Fruit fly (Drosophila melanogaster): ENCODE measurements around the gene CG12219.
A peak's percentile ranks its signal among the peaks of the same experiment; 100 is the strongest.

CG12219 gene

dm6 chrX:6346926-6347367 lies 45.9 kb upstream of the CG12219 start, which contains the start of gene CG3847 (continued):
- TF ChIP-seq CHES-1-like (GFP tag; optimal IDR thresholded peaks at IDR 0.05) = peak; percentile 66
- no peak for TF ChIP-seq ac (GFP tag; optimal IDR thresholded peaks at IDR 0.05)
- TF ChIP-seq CG11456 (GFP tag; IDR thresholded peaks at IDR 0.05) = peak; percentile 54; the same call in 1 of the 3 replicates
- no peak for TF ChIP-seq org-1 (GFP tag; optimal IDR thresholded peaks at IDR 0.05)
- TF ChIP-seq CG13894 (tag; optimal IDR thresholded peaks at IDR 0.05) = peak; percentile 55
- no peak for TF ChIP-seq schlank (tag; optimal IDR thresholded peaks at IDR 0.05)
- TF ChIP-seq pho (GFP tag; optimal IDR thresholded peaks at IDR 0.05) = peak; percentile 61
- TF ChIP-seq Dp (GFP tag; optimal IDR thresholded peaks at IDR 0.05) = peak; percentile 97
- TF ChIP-seq CG14667 (GFP tag; IDR thresholded peaks at IDR 0.05) = no peak
- TF ChIP-seq Lpt (GFP tag; optimal IDR thresholded peaks at IDR 0.05) = no peak
- no peak for TF ChIP-seq Optix (GFP tag; IDR thresholded peaks at IDR 0.05)
- TF ChIP-seq CG43689 (GFP tag; IDR thresholded peaks at IDR 0.05) = no peak
- peak; percentile 13 for TF ChIP-seq Max (GFP tag; optimal IDR thresholded peaks at IDR 0.05)
- TF ChIP-seq Hand (GFP tag; optimal IDR thresholded peaks at IDR 0.05) = no peak
- TF ChIP-seq esg (GFP tag; conservative IDR thresholded peaks at IDR 0.05) = no peak
- peak in 1 of 2 experiments; percentile 54 for TF ChIP-seq Hr51 (GFP tag; optimal IDR thresholded peaks at IDR 0.05)
- no peak for TF ChIP-seq pb (GFP tag; optimal IDR thresholded peaks at IDR 0.05)
- TF ChIP-seq CG10979 (tag; optimal IDR thresholded peaks at IDR 0.05) = peak; percentile 22
- TF ChIP-seq CG3838 (GFP tag; optimal IDR thresholded peaks at IDR 0.05) = no peak
- peak; percentile 33 for TF ChIP-seq pfk (GFP tag; optimal IDR thresholded peaks at IDR 0.05)
- no peak for TF ChIP-seq CG4360 (GFP tag; IDR thresholded peaks at IDR 0.05)
- TF ChIP-seq mam (GFP tag; optimal IDR thresholded peaks at IDR 0.05) = peak; percentile 48
- TF ChIP-seq CG12769 (tag; optimal IDR thresholded peaks at IDR 0.05) = peak; percentile 45
- peak; percentile 58 for TF ChIP-seq Fer1 (GFP tag; optimal IDR thresholded peaks at IDR 0.05)
- no peak for TF ChIP-seq CG1602 (GFP tag; optimal IDR thresholded peaks at IDR 0.05)
- TF ChIP-seq CG7786 (GFP tag; optimal IDR thresholded peaks at IDR 0.05) = peak; percentile 35
- no peak for TF ChIP-seq ara (GFP tag; IDR thresholded peaks at IDR 0.05)
- TF ChIP-seq CG2889 (GFP tag; IDR thresholded peaks at IDR 0.05) = no peak
- 0 out of 2 replicates have a peak, but pooled peaks have one; percentile 11 for TF ChIP-seq CG31441 (GFP tag; IDR thresholded peaks at IDR 0.05)
- no peak for TF ChIP-seq odd (GFP tag; optimal IDR thresholded peaks at IDR 0.05)
- no peak for TF ChIP-seq kah (GFP tag; optimal IDR thresholded peaks at IDR 0.05)
- no peak for TF ChIP-seq prd (optimal IDR thresholded peaks at IDR 0.05)
- TF ChIP-seq prd (GFP tag; IDR thresholded peaks at IDR 0.05) = 0 out of 3 replicates have a peak, but pooled peaks have one; percentile 29
- no peak for TF ChIP-seq Spps (tag; optimal IDR thresholded peaks at IDR 0.05)
- TF ChIP-seq row (GFP tag; IDR thresholded peaks at IDR 0.05) = peak; percentile 48; the same call in 1 of the 3 replicates
- TF ChIP-seq Kr (GFP tag; optimal IDR thresholded peaks at IDR 0.05) = no peak
- TF ChIP-seq chn (GFP tag; optimal IDR thresholded peaks at IDR 0.05) = peak; percentile 20
- TF ChIP-seq CG3726 (GFP tag; IDR thresholded peaks at IDR 0.05) = no peak
- peak; percentile 34 for TF ChIP-seq Dip3 (GFP tag; optimal IDR thresholded peaks at IDR 0.05)
- peak; percentile 13; the same call in 1 of the 4 replicates for TF ChIP-seq Gug (GFP tag; IDR thresholded peaks at IDR 0.05)
- 0 out of 2 replicates have a peak, but pooled peaks have one; percentile 12 for TF ChIP-seq CG11247 (GFP tag; IDR thresholded peaks at IDR 0.05)
- peak; percentile 37 for TF ChIP-seq CG7987 (GFP tag; optimal IDR thresholded peaks at IDR 0.05)
- peak; percentile 92 for TF ChIP-seq CG14710 (tag; optimal IDR thresholded peaks at IDR 0.05)
- TF ChIP-seq Antp (GFP tag; optimal IDR thresholded peaks at IDR 0.05) = peak; percentile 44
- TF ChIP-seq NC2α (GFP tag; optimal IDR thresholded peaks at IDR 0.05) = peak; percentile 18
- TF ChIP-seq CG1647 (GFP tag; optimal IDR thresholded peaks at IDR 0.05) = peak; percentile 32
- TF ChIP-seq CG6683 (GFP tag; optimal IDR thresholded peaks at IDR 0.05) = no peak
- no peak for TF ChIP-seq Nf-YA (GFP tag; IDR thresholded peaks at IDR 0.05)
- TF ChIP-seq Camta (GFP tag; optimal IDR thresholded peaks at IDR 0.05) = peak; percentile 13
- 0 out of 3 replicates have a peak, but pooled peaks have one; percentile 48 for TF ChIP-seq otp (GFP tag; IDR thresholded peaks at IDR 0.05)
- peak; percentile 21 for TF ChIP-seq gsb-n (tag; optimal IDR thresholded peaks at IDR 0.05)
- TF ChIP-seq dimm (GFP tag; IDR thresholded peaks at IDR 0.05) = no peak
